Worm (Caenorhabditis elegans): ENCODE measurements around the gene ltah-1.1.

DNA sequence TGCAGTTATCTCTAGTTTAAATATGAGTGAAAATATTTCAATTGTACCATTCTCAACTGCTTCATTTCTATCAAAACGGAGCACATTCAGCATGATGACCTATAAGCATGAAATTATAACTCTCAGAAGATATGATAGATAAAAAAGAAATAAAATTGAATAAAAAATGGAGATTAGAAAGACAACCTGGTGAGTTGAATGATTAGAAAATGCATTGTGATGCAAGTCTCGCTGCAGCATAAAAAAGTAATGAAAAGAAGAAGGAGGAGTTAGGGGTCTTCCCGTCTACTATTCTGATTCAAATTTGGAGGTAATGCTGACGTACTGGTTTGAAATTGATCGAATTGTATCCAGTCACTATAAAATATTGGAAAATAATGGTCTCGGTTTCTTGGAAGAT, 34.7 kb upstream of the ltah-1.1 start, which contains the start of gene sre-15:
- TF ChIP-seq aly-2 (tag; optimal IDR thresholded peaks at IDR 0.05) = no peak
- no peak for TF ChIP-seq blmp-1 (tag; optimal IDR thresholded peaks at IDR 0.05; ENCODE audit: insufficient read depth)
- TF ChIP-seq elt-1 (tag; optimal IDR thresholded peaks at IDR 0.05) = no peak
- TF ChIP-seq ZK546.5 (tag; optimal IDR thresholded peaks at IDR 0.05) = no peak
- no peak for TF ChIP-seq ztf-4 (tag; optimal IDR thresholded peaks at IDR 0.05)
- no peak for TF ChIP-seq elt-3 (tag; optimal IDR thresholded peaks at IDR 0.05)

Measured in whole organism, L2 larva.